Fruit fly (Drosophila melanogaster) whole organism, embryonic: ENCODE data around the gene CG17549.

ENCODE experiments used
- BEAF-32 ChIP-seq: fragments of 200-800 bp; sonication (Bioruptor generic); optimal IDR thresholded peaks from 3 replicates; lab custom pipeline; 2017; ENCODE audit warnings: missing biosample characterization, missing genetic modification characterization, mild to moderate bottlenecking, moderate library complexity, missing genetic modification reagents
- CG10431 ChIP-seq: fragments of 200-800 bp; sonication (Bioruptor generic); optimal IDR thresholded peaks from 3 replicates; lab custom pipeline; 2018; ENCODE audit warnings: missing biosample characterization, mild to moderate bottlenecking, missing genetic modification characterization
- CG11247 ChIP-seq: fragments of 200-800 bp; sonication (Bioruptor generic); IDR thresholded peaks from 2 replicates; pipeline ENCODE4 v1.3.6; 2022; ENCODE audit warnings: missing biosample characterization, missing genetic modification characterization
- CG11504 ChIP-seq: fragments of 200-800 bp; sonication (Bioruptor generic); optimal IDR thresholded peaks from 3 replicates; lab custom pipeline; 2019; ENCODE audit warnings: missing biosample characterization, mild to moderate bottlenecking, missing genetic modification characterization, moderate library complexity
- CG12071 ChIP-seq: fragments of 200-800 bp; sonication (Bioruptor generic); optimal IDR thresholded peaks from 3 replicates; lab custom pipeline; 2018; ENCODE audit warnings: missing biosample characterization, mild to moderate bottlenecking, missing genetic modification characterization
- CG12769 ChIP-seq: fragments of 200-800 bp; sonication (Bioruptor generic); optimal IDR thresholded peaks from 2 replicates; lab custom pipeline; 2019; ENCODE audit warnings: missing biosample characterization, mild to moderate bottlenecking, missing genetic modification characterization, moderate library complexity
- CG15073 ChIP-seq: fragments of 200-800 bp; sonication (Bioruptor generic); optimal IDR thresholded peaks from 2 replicates; lab custom pipeline; 2016; ENCODE audit warnings: missing biosample characterization, missing genetic modification characterization
- CG17359 ChIP-seq: fragments of 200-800 bp; sonication (Bioruptor generic); optimal IDR thresholded peaks from 3 replicates; lab custom pipeline; 2018; ENCODE audit warnings: missing biosample characterization, mild to moderate bottlenecking, missing genetic modification characterization, moderate library complexity
- CG17385 ChIP-seq: fragments of 200-800 bp; sonication (Bioruptor generic); optimal IDR thresholded peaks from 3 replicates; lab custom pipeline; 2018; ENCODE audit warnings: missing biosample characterization, mild to moderate bottlenecking, missing genetic modification characterization
- CG2116 ChIP-seq: fragments of 200-800 bp; sonication (Bioruptor generic); optimal IDR thresholded peaks from 3 replicates; lab custom pipeline; 2018; ENCODE audit warnings: missing biosample characterization, mild to moderate bottlenecking, missing genetic modification characterization
- CG2889 ChIP-seq: fragments of 200-800 bp; sonication (Bioruptor generic); IDR thresholded peaks from 3 replicates; pipeline ENCODE4 v1.3.6; 2022; ENCODE audit warnings: missing biosample characterization, missing genetic modification characterization
- CG31224 ChIP-seq: fragments of 200-800 bp; sonication (Bioruptor generic); IDR thresholded peaks from 2 replicates; pipeline ENCODE4 v1.3.6; 2022; ENCODE audit warnings: missing biosample characterization, missing genetic modification characterization
- CG6272 ChIP-seq: fragments of 200-800 bp; sonication (Bioruptor generic); IDR thresholded peaks from 2 replicates; pipeline ENCODE4 v1.3.6; 2022; ENCODE audit warnings: missing biosample characterization, missing genetic modification characterization
- CG6683 ChIP-seq: fragments of 200-800 bp; sonication (Bioruptor generic); optimal IDR thresholded peaks from 2 replicates; lab custom pipeline; 2017; ENCODE audit warnings: missing biosample characterization, mild to moderate bottlenecking, missing genetic modification characterization, missing genetic modification reagents
- CG9215 ChIP-seq: fragments of 200-800 bp; sonication (Bioruptor generic); IDR thresholded peaks from 2 replicates; pipeline ENCODE4 v1.3.6; 2022; ENCODE audit warnings: missing biosample characterization, missing genetic modification characterization
- CG9609 ChIP-seq: fragments of 200-800 bp; sonication (Bioruptor generic); optimal IDR thresholded peaks from 3 replicates; lab custom pipeline; 2016; ENCODE audit warnings: missing biosample characterization, missing genetic modification characterization
- CoRest ChIP-seq: fragments of 200-800 bp; sonication (Bioruptor generic); optimal IDR thresholded peaks from 3 replicates; lab custom pipeline; 2018; ENCODE audit warnings: missing biosample characterization, mild to moderate bottlenecking, missing genetic modification characterization, moderate library complexity
- D19B ChIP-seq: fragments of 200-800 bp; sonication (Bioruptor generic); optimal IDR thresholded peaks from 2 replicates; lab custom pipeline; 2017; ENCODE audit warnings: missing biosample characterization, mild to moderate bottlenecking, missing genetic modification characterization
- E2f1 ChIP-seq: fragments of 200-800 bp; sonication (Bioruptor generic); IDR thresholded peaks from 2 replicates; pipeline ENCODE4 v1.3.6; 2022; ENCODE audit warnings: missing biosample characterization, missing genetic modification characterization
- Eip74EF ChIP-seq, 2 experiments: fragments of 200-800 bp in 1 of 2; fragments of >200 bp in 1 of 2; sonication (Bioruptor generic) in 1 of 2; optimal IDR thresholded peaks; 2 replicates each; lab custom pipeline; 2017 to 2019; ENCODE audit warnings: missing biosample characterization in 2 of 2, missing genetic modification characterization in 2 of 2, mild to moderate bottlenecking in 1 of 2, moderate library complexity in 1 of 2
- Fer3 ChIP-seq: fragments of 200-800 bp; sonication (Bioruptor generic); optimal IDR thresholded peaks from 2 replicates; lab custom pipeline; 2018; ENCODE audit warnings: missing biosample characterization, mild to moderate bottlenecking, missing genetic modification characterization, moderate library complexity
- HmgZ ChIP-seq: fragments of 200-800 bp; sonication (Bioruptor generic); optimal IDR thresholded peaks from 2 replicates; lab custom pipeline; 2018; ENCODE audit warnings: missing biosample characterization, mild to moderate bottlenecking, missing genetic modification characterization
- Jarid2 ChIP-seq: fragments of 200-800 bp; sonication (Bioruptor generic); optimal IDR thresholded peaks from 3 replicates; lab custom pipeline; 2017; ENCODE audit warnings: mild to moderate bottlenecking, missing biosample characterization, missing genetic modification reagents, missing genetic modification characterization
- MBD-R2 ChIP-seq: fragments of 200-800 bp; sonication (Bioruptor generic); IDR thresholded peaks from 2 replicates; pipeline ENCODE4 v1.3.6; 2022; ENCODE audit warnings: missing biosample characterization, missing genetic modification characterization
- Neu2 ChIP-seq: fragments of 200-800 bp; sonication (Bioruptor generic); optimal IDR thresholded peaks from 3 replicates; lab custom pipeline; 2016; ENCODE audit warnings: missing biosample characterization, missing genetic modification characterization, borderline replicate concordance
- Ptx1 ChIP-seq: fragments of 200-800 bp; sonication (Bioruptor generic); IDR thresholded peaks from 2 replicates; pipeline ENCODE4 v1.3.6; 2022; ENCODE audit warnings: missing biosample characterization, missing genetic modification characterization
- Sox102F ChIP-seq: fragments of 200-800 bp; sonication (Bioruptor generic); optimal IDR thresholded peaks from 2 replicates; lab custom pipeline; 2018; ENCODE audit warnings: missing biosample characterization, mild to moderate bottlenecking, missing genetic modification characterization, moderate library complexity
- Spps ChIP-seq: fragments of 200-800 bp; sonication (Bioruptor generic); optimal IDR thresholded peaks from 2 replicates; lab custom pipeline; 2018; ENCODE audit warnings: missing biosample characterization, mild to moderate bottlenecking, missing genetic modification characterization
- ac ChIP-seq: fragments of 200-800 bp; sonication (Bioruptor generic); optimal IDR thresholded peaks from 3 replicates; lab custom pipeline; 2017; ENCODE audit warnings: missing biosample characterization, mild to moderate bottlenecking, missing genetic modification characterization
- ara ChIP-seq: fragments of 200-800 bp; sonication (Bioruptor generic); IDR thresholded peaks from 2 replicates; pipeline ENCODE4 v1.3.6; 2022; ENCODE audit warnings: missing biosample characterization, missing genetic modification characterization
- cato ChIP-seq: fragments of 200-800 bp; sonication (Bioruptor generic); optimal IDR thresholded peaks from 2 replicates; lab custom pipeline; 2016; ENCODE audit warnings: missing biosample characterization, missing genetic modification characterization, borderline replicate concordance
- ci ChIP-seq: fragments of 200-800 bp; sonication (Bioruptor generic); IDR thresholded peaks from 3 replicates; pipeline ENCODE4 v1.3.6; 2022; ENCODE audit warnings: missing biosample characterization, missing genetic modification characterization
- disco-r ChIP-seq: fragments of 200-800 bp; sonication (Bioruptor generic); optimal IDR thresholded peaks from 2 replicates; lab custom pipeline; 2016; ENCODE audit warnings: missing biosample characterization, missing genetic modification characterization
- dmrt99B ChIP-seq: fragments of 200-800 bp; sonication (Bioruptor generic); optimal IDR thresholded peaks from 2 replicates; lab custom pipeline; 2018; ENCODE audit warnings: missing biosample characterization, mild to moderate bottlenecking, missing genetic modification characterization, moderate library complexity
- fd3F ChIP-seq: fragments of 200-800 bp; sonication (Bioruptor generic); optimal IDR thresholded peaks from 2 replicates; lab custom pipeline; 2018; ENCODE audit warnings: missing biosample characterization, mild to moderate bottlenecking, missing genetic modification characterization, moderate library complexity
- gce ChIP-seq: fragments of 200-800 bp; sonication (Bioruptor generic); IDR thresholded peaks from 3 replicates; pipeline ENCODE4 v1.3.6; 2022; ENCODE audit warnings: missing biosample characterization, missing genetic modification characterization
- gcm2 ChIP-seq: fragments of 200-800 bp; sonication (Bioruptor generic); optimal IDR thresholded peaks from 2 replicates; lab custom pipeline; 2016; ENCODE audit warnings: missing biosample characterization, missing genetic modification characterization
- ham ChIP-seq: fragments of 200-800 bp; sonication (Bioruptor generic); IDR thresholded peaks from 2 replicates; pipeline ENCODE4 v1.3.6; 2022; ENCODE audit warnings: missing biosample characterization, missing genetic modification characterization
- pan ChIP-seq, 4 experiments: fragments of >200 bp in 3 of 4; fragments of 200-800 bp in 1 of 4; sonication (Bioruptor generic) in 1 of 4; optimal IDR thresholded peaks in 3 of 4; IDR thresholded peaks in 1 of 4; 2 replicates each; pipeline versions ENCODE4 v1.3.6 to Lab custom; 2017 to 2022; ENCODE audit warnings: missing biosample characterization in 2 of 4, missing genetic modification characterization in 2 of 4, mixed read lengths in 1 of 4
- prd ChIP-seq, 3 experiments: fragments of >200 bp in 2 of 3; fragments of 200-800 bp in 1 of 3; sonication (Bioruptor generic) in 1 of 3; optimal IDR thresholded peaks in 2 of 3; IDR thresholded peaks in 1 of 3; 2 replicates in 2 of 3; 3 replicates in 1 of 3; pipeline versions ENCODE4 v1.3.6 to Lab custom; 2017 to 2022; ENCODE audit warnings: missing biosample characterization in 1 of 3, missing genetic modification characterization in 1 of 3
- salm ChIP-seq: fragments of 200-800 bp; sonication (Bioruptor generic); optimal IDR thresholded peaks from 2 replicates; lab custom pipeline; 2018; ENCODE audit warnings: missing biosample characterization, mild to moderate bottlenecking, missing genetic modification characterization
- toy ChIP-seq: fragments of 200-800 bp; sonication (Bioruptor generic); IDR thresholded peaks from 2 replicates; pipeline ENCODE4 v1.3.6; 2022; ENCODE audit warnings: missing biosample characterization, missing genetic modification characterization
- trh ChIP-seq: fragments of 200-800 bp; sonication (Bioruptor generic); optimal IDR thresholded peaks from 2 replicates; lab custom pipeline; 2016; ENCODE audit warnings: missing biosample characterization, missing genetic modification characterization
- tx ChIP-seq: fragments of 200-800 bp; sonication (Bioruptor generic); optimal IDR thresholded peaks from 2 replicates; lab custom pipeline; 2016; ENCODE audit warnings: missing biosample characterization, missing genetic modification characterization
- vfl ChIP-seq: fragments of 200-800 bp; sonication (Bioruptor generic); optimal IDR thresholded peaks from 2 replicates; lab custom pipeline; 2016; ENCODE audit warnings: missing biosample characterization, missing genetic modification characterization
- wek ChIP-seq: fragments of 200-800 bp; sonication (Bioruptor generic); optimal IDR thresholded peaks from 3 replicates; lab custom pipeline; 2018; ENCODE audit warnings: missing biosample characterization, mild to moderate bottlenecking, missing genetic modification characterization, moderate library complexity
- zfh1 ChIP-seq: fragments of 200-800 bp; sonication (Bioruptor generic); IDR thresholded peaks from 3 replicates; pipeline ENCODE4 v1.3.6; 2022; ENCODE audit warnings: missing biosample characterization, missing genetic modification characterization

The CG17549 gene

dm6 chr2L:19423467-19424122 is 33.7 kb upstream of the CG17549 start, which contains the start of the genes Alp12 and CG13085 (continued):
- TF ChIP-seq salm (tag; lab: Kevin White, UChicago) = peak; percentile 97
- peak; percentile 94 for TF ChIP-seq cato (GFP tag; lab: Kevin White, UChicago)
- TF ChIP-seq CG11504 (tag; lab: Kevin White, UChicago) = peak; percentile 97
- TF ChIP-seq Fer3 (tag; lab: Kevin White, UChicago) = peak; percentile 97
- TF ChIP-seq Eip74EF (GFP tag; optimal IDR thresholded peaks at IDR 0.05; lab: Kevin White, UChicago) = peak in 1 of 2 experiments; percentile 98
- peak; percentile 92 for TF ChIP-seq vfl
- peak; percentile 92 for TF ChIP-seq CG31224 (GFP tag; lab: Robert Waterston, UW)
- peak; percentile 96 for TF ChIP-seq CG10431 (GFP tag; lab: Kevin White, UChicago)
- TF ChIP-seq dmrt99B = peak; percentile 99
- TF ChIP-seq BEAF-32 (GFP tag; lab: Kevin White, UChicago) = peak; percentile 30
- peak; percentile 93 for TF ChIP-seq CG6272 (GFP tag; lab: Robert Waterston, UW)
- TF ChIP-seq Neu2 (GFP tag; lab: Kevin White, UChicago) = peak; percentile 42
- TF ChIP-seq trh (GFP tag; lab: Kevin White, UChicago) = peak; percentile 91
- peak; percentile 86 for TF ChIP-seq Jarid2 (GFP tag; lab: Kevin White, UChicago)
- TF ChIP-seq ci = peak; percentile 93
- peak; percentile 98 for TF ChIP-seq CG17359 (tag; lab: Kevin White, UChicago)
- peak; percentile 86 for TF ChIP-seq wek (GFP tag; lab: Kevin White, UChicago)
- TF ChIP-seq CG11247 (GFP tag; lab: Robert Waterston, UW) = peak; percentile 92
- peak; percentile 95 for TF ChIP-seq ara (GFP tag; lab: Robert Waterston, UW)
- peak; percentile 92 for TF ChIP-seq disco-r (GFP tag; lab: Kevin White, UChicago)
- peak; percentile 99 for TF ChIP-seq CoRest (tag; lab: Kevin White, UChicago)
- TF ChIP-seq D19B (GFP tag; lab: Kevin White, UChicago) = peak; percentile 93
- TF ChIP-seq CG9609 (GFP tag; lab: Kevin White, UChicago) = peak; percentile 88
- peak; percentile 98 for TF ChIP-seq HmgZ (tag; lab: Kevin White, UChicago)
- peak; percentile 86 for TF ChIP-seq CG12769 (tag; lab: Kevin White, UChicago)
- TF ChIP-seq CG2116 (GFP tag; lab: Kevin White, UChicago) = peak; percentile 88
- TF ChIP-seq CG12071 = peak; percentile 94
- TF ChIP-seq Ptx1 = peak; percentile 97
- TF ChIP-seq CG9215 = peak; percentile 95
- peak; percentile 97 for TF ChIP-seq Sox102F (GFP tag; lab: Kevin White, UChicago)
- TF ChIP-seq CG15073 = peak; percentile 79
- TF ChIP-seq MBD-R2 (GFP tag; lab: Robert Waterston, UW) = peak; percentile 72
- peak; percentile 88 for TF ChIP-seq gcm2 (GFP tag; lab: Kevin White, UChicago)
- TF ChIP-seq pan (optimal IDR thresholded peaks at IDR 0.05; lab: Kevin White, UChicago) = no peak
- TF ChIP-seq pan (GFP tag; optimal IDR thresholded peaks at IDR 0.05 in 1 of 2, IDR thresholded peaks at IDR 0.05 in 1 of 2) = peak in 1 of 2 experiments; percentile 95
- TF ChIP-seq fd3F = peak; percentile 97
- peak; percentile 91 for TF ChIP-seq toy (GFP tag; lab: Robert Waterston, UW)
- peak; percentile 91 for TF ChIP-seq zfh1 (GFP tag; lab: Robert Waterston, UW)
- TF ChIP-seq tx (GFP tag; lab: Kevin White, UChicago) = peak; percentile 94
- peak; percentile 96 for TF ChIP-seq E2f1
- no peak; the same call in 1 of the 3 replicates for TF ChIP-seq gce (GFP tag; lab: Robert Waterston, UW)
- peak; percentile 98 for TF ChIP-seq CG6683 (GFP tag; lab: Kevin White, UChicago)
- no peak for TF ChIP-seq prd (optimal IDR thresholded peaks at IDR 0.05; lab: Kevin White, UChicago)
- peak; percentile 97 for TF ChIP-seq prd (GFP tag; IDR thresholded peaks at IDR 0.05; lab: Robert Waterston, UW)
- TF ChIP-seq CG2889 (GFP tag; lab: Robert Waterston, UW) = peak; percentile 95
- peak; percentile 80 for TF ChIP-seq ham (GFP tag; lab: Robert Waterston, UW)
- TF ChIP-seq CG17385 = peak; percentile 98
- peak; percentile 93 for TF ChIP-seq Spps (tag; lab: Kevin White, UChicago)
- TF ChIP-seq ac (GFP tag; lab: Kevin White, UChicago) = peak; percentile 73
